Worm (Caenorhabditis elegans): ENCODE data around the gene F48G7.13.

The F48G7.13 gene

ce11 chrV:600231-600630 is 15.1 kb upstream of the F48G7.13 start, which contains the start of gene nhr-251:
Gene nhr-251 (plus strand): TSS chrV:600531.
- TF ChIP-seq scrt-1 (GFP tag; IDR thresholded peaks at IDR 0.05) (no peak), sea-1 (GFP tag; conservative IDR thresholded peaks at IDR 0.05) (no peak), ceh-13 (GFP tag; optimal IDR thresholded peaks at IDR 0.05) (no peak), ets-7 (tag; optimal IDR thresholded peaks at IDR 0.05) (no peak), F13C5.2 (tag; optimal IDR thresholded peaks at IDR 0.05) (no peak), hmbx-1 (tag; optimal IDR thresholded peaks at IDR 0.05) (no peak)

ce11 chrV:604105-604504 is 11.3 kb upstream of the F48G7.13 start, which contains the start of gene srlf-37:
Gene srlf-37 (minus strand): TSS chrV:604205.
- TF ChIP-seq hmg-4 (GFP tag; optimal IDR thresholded peaks at IDR 0.05) (no peak), F13C5.2 (tag; optimal IDR thresholded peaks at IDR 0.05) (no peak), tbx-37 (GFP tag; conservative IDR thresholded peaks at IDR 0.05) (no peak), ama-1 (optimal IDR thresholded peaks at IDR 0.05) (no peak), tbx-11 (GFP tag; IDR thresholded peaks at IDR 0.05) (no peak), aly-1 (tag; optimal IDR thresholded peaks at IDR 0.05) (no peak), pes-1 (GFP tag; IDR thresholded peaks at IDR 0.05) (no peak), hnd-1 (tag; optimal IDR thresholded peaks at IDR 0.05) (no peak), hmbx-1 (tag; optimal IDR thresholded peaks at IDR 0.05) (no peak), ceh-36 (tag; optimal IDR thresholded peaks at IDR 0.05) (no peak), ets-7 (tag; optimal IDR thresholded peaks at IDR 0.05) (no peak), ceh-13 (GFP tag; optimal IDR thresholded peaks at IDR 0.05) (no peak), scrt-1 (GFP tag; IDR thresholded peaks at IDR 0.05) (no peak), sea-1 (GFP tag; conservative IDR thresholded peaks at IDR 0.05) (no peak), flt-1 (GFP tag; IDR thresholded peaks at IDR 0.05) (no peak), tra-4 (tag; optimal IDR thresholded peaks at IDR 0.05) (no peak)

ce11 chrV:608844-609243 is 6.5 kb upstream of the F48G7.13 start, which contains the start of gene srw-109:
Gene srw-109 (minus strand): TSS chrV:608944.
- no peak for TF ChIP-seq tbx-37 (GFP tag; conservative IDR thresholded peaks at IDR 0.05)
- no peak for TF ChIP-seq hmg-4 (GFP tag; optimal IDR thresholded peaks at IDR 0.05)
- no peak for TF ChIP-seq ceh-36 (tag; optimal IDR thresholded peaks at IDR 0.05)
- TF ChIP-seq pes-1 (GFP tag; IDR thresholded peaks at IDR 0.05): no peak
- TF ChIP-seq aly-1 (tag; optimal IDR thresholded peaks at IDR 0.05): no peak
- TF ChIP-seq hmbx-1 (tag; optimal IDR thresholded peaks at IDR 0.05): no peak
- TF ChIP-seq tbx-11 (GFP tag; IDR thresholded peaks at IDR 0.05): no peak

DNA sequence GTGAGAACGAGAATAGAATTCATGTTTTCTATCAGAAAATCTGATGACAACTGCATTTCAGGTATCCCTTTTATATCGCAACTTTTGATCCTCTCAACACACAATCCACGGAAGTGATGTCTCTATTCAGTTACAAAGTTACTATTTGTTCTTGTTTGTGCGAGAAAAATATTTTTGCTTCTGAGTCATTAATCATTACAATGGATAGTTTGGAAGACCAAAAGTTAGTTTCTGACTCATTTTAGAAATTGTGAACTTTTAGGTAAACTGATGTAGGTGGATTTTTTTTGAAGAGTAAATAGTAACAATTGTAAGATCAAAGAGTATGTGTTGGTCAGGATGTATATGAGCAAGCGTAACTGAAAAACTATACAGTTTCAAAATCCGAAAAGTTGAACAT is 5.7 kb upstream of the F48G7.13 start, which contains the start of gene srlf-36:
srlf-36 (minus strand) TSS at position 101 of the 400 bp plus-strand sequence.
- TF ChIP-seq ama-1 (optimal IDR thresholded peaks at IDR 0.05): no peak
- no peak for TF ChIP-seq aly-1 (tag; optimal IDR thresholded peaks at IDR 0.05)
- no peak for TF ChIP-seq ceh-13 (GFP tag; optimal IDR thresholded peaks at IDR 0.05)
- TF ChIP-seq sea-1 (GFP tag; conservative IDR thresholded peaks at IDR 0.05): no peak
- no peak for TF ChIP-seq F13C5.2 (tag; optimal IDR thresholded peaks at IDR 0.05)
- no peak for TF ChIP-seq pes-1 (GFP tag; IDR thresholded peaks at IDR 0.05)
- no peak for TF ChIP-seq tbx-37 (GFP tag; conservative IDR thresholded peaks at IDR 0.05)
- no peak for TF ChIP-seq hmbx-1 (tag; optimal IDR thresholded peaks at IDR 0.05)
- TF ChIP-seq hnd-1 (tag; optimal IDR thresholded peaks at IDR 0.05): no peak
- no peak for TF ChIP-seq hmg-4 (GFP tag; optimal IDR thresholded peaks at IDR 0.05)
- TF ChIP-seq ceh-36 (tag; optimal IDR thresholded peaks at IDR 0.05): no peak
- no peak for TF ChIP-seq tra-4 (tag; optimal IDR thresholded peaks at IDR 0.05)
- no peak for TF ChIP-seq scrt-1 (GFP tag; IDR thresholded peaks at IDR 0.05)
- TF ChIP-seq flt-1 (GFP tag; IDR thresholded peaks at IDR 0.05): no peak
- TF ChIP-seq ets-7 (tag; optimal IDR thresholded peaks at IDR 0.05): no peak
- TF ChIP-seq B0310.2 (tag; optimal IDR thresholded peaks at IDR 0.05): no peak
- TF ChIP-seq tbx-11 (GFP tag; IDR thresholded peaks at IDR 0.05): no peak

ce11 chrV:610217-610616 is 5.2 kb upstream of the F48G7.13 start, which contains the start of gene nhr-90:
Gene nhr-90 (plus strand): TSS chrV:610512.
- TF ChIP-seq tbx-11 (GFP tag; IDR thresholded peaks at IDR 0.05) (no peak), tra-4 (tag; optimal IDR thresholded peaks at IDR 0.05) (no peak), aly-1 (tag; optimal IDR thresholded peaks at IDR 0.05) (no peak), scrt-1 (GFP tag; IDR thresholded peaks at IDR 0.05) (no peak), ama-1 (optimal IDR thresholded peaks at IDR 0.05) (no peak), ceh-36 (tag; optimal IDR thresholded peaks at IDR 0.05) (no peak), B0310.2 (tag; optimal IDR thresholded peaks at IDR 0.05) (no peak), F13C5.2 (tag; optimal IDR thresholded peaks at IDR 0.05) (no peak), hmbx-1 (tag; optimal IDR thresholded peaks at IDR 0.05) (no peak), hmg-4 (GFP tag; optimal IDR thresholded peaks at IDR 0.05) (no peak), hnd-1 (tag; optimal IDR thresholded peaks at IDR 0.05) (no peak), ets-7 (tag; optimal IDR thresholded peaks at IDR 0.05) (no peak), flt-1 (GFP tag; IDR thresholded peaks at IDR 0.05) (no peak), ceh-13 (GFP tag; optimal IDR thresholded peaks at IDR 0.05) (no peak), tbx-37 (GFP tag; conservative IDR thresholded peaks at IDR 0.05) (no peak)

DNA sequence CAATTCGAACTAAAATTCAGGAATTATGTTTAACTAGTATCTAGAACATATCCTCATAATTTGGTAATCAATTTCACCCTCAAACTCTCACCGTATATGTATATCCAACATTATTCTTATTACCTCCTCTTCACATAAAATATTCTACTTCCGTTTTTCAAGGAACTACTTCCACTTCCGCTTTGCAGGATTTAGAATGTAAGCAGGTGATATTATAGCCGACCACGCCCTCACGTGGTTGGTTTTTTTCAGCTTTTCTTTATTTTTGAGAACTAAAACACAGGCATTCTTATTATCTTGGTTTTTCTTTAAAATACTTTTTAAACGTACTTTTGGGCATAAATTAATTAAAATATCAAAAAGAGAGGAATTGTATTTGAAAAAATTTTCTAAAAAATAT is 2.5 kb downstream of the F48G7.13 start:
- TF ChIP-seq ama-1 (optimal IDR thresholded peaks at IDR 0.05): no peak
- TF ChIP-seq tra-4 (tag; optimal IDR thresholded peaks at IDR 0.05): no peak
- TF ChIP-seq F13C5.2 (tag; optimal IDR thresholded peaks at IDR 0.05): no peak
- no peak for TF ChIP-seq flt-1 (GFP tag; IDR thresholded peaks at IDR 0.05)
- no peak for TF ChIP-seq hmbx-1 (tag; optimal IDR thresholded peaks at IDR 0.05)
- TF ChIP-seq hmg-4 (GFP tag; optimal IDR thresholded peaks at IDR 0.05): no peak

- TF ChIP-seq aly-1 (tag; optimal IDR thresholded peaks at IDR 0.05): no peak
- TF ChIP-seq ama-1 (optimal IDR thresholded peaks at IDR 0.05): no peak
- no peak for TF ChIP-seq B0310.2 (tag; optimal IDR thresholded peaks at IDR 0.05)
- TF ChIP-seq flt-1 (GFP tag; IDR thresholded peaks at IDR 0.05): no peak
- TF ChIP-seq tra-4 (tag; optimal IDR thresholded peaks at IDR 0.05): no peak
- TF ChIP-seq ets-7 (tag; optimal IDR thresholded peaks at IDR 0.05): no peak
- TF ChIP-seq F13C5.2 (tag; optimal IDR thresholded peaks at IDR 0.05): no peak
- no peak for TF ChIP-seq tbx-37 (GFP tag; conservative IDR thresholded peaks at IDR 0.05)
- TF ChIP-seq sea-1 (GFP tag; conservative IDR thresholded peaks at IDR 0.05): no peak
- TF ChIP-seq hmg-4 (GFP tag; optimal IDR thresholded peaks at IDR 0.05): no peak
- TF ChIP-seq ceh-36 (tag; optimal IDR thresholded peaks at IDR 0.05): no peak
- TF ChIP-seq tbx-11 (GFP tag; IDR thresholded peaks at IDR 0.05): no peak
- no peak for TF ChIP-seq pes-1 (GFP tag; IDR thresholded peaks at IDR 0.05)
- no peak for TF ChIP-seq scrt-1 (GFP tag; IDR thresholded peaks at IDR 0.05)
- TF ChIP-seq hmbx-1 (tag; optimal IDR thresholded peaks at IDR 0.05): no peak
- no peak for TF ChIP-seq hnd-1 (tag; optimal IDR thresholded peaks at IDR 0.05)
- no peak for TF ChIP-seq ceh-13 (GFP tag; optimal IDR thresholded peaks at IDR 0.05)
Measured at ce11 chrV:619054-619453, 3.7 kb downstream of the F48G7.13 start, which contains the start of gene F48G7.4. Gene F48G7.4 (plus strand): TSS chrV:619453.
